Fruit fly (Drosophila melanogaster) whole organism, embryonic: Measurements from ENCODE around the gene CG15818.

Source experiments
- C15 ChIP-seq: fragments of 200-800 bp; sonication (Bioruptor generic); IDR thresholded peaks from 3 replicates; pipeline ENCODE4 v1.3.6; 2022; ENCODE audit warnings: missing biosample characterization, missing genetic modification characterization
- CG10431 ChIP-seq: fragments of 200-800 bp; sonication (Bioruptor generic); optimal IDR thresholded peaks from 3 replicates; lab custom pipeline; 2018; ENCODE audit warnings: missing biosample characterization, mild to moderate bottlenecking, missing genetic modification characterization
- CG12744 ChIP-seq: fragments of 200-800 bp; sonication (Bioruptor generic); optimal IDR thresholded peaks from 2 replicates; lab custom pipeline; 2016; ENCODE audit warnings: missing biosample characterization, missing genetic modification characterization
- CG1647 ChIP-seq: fragments of 200-800 bp; sonication (Bioruptor generic); optimal IDR thresholded peaks from 3 replicates; lab custom pipeline; 2016; ENCODE audit warnings: missing biosample characterization, missing genetic modification characterization
- CG16863 ChIP-seq: fragments of 200-800 bp; sonication (Bioruptor generic); optimal IDR thresholded peaks from 3 replicates; lab custom pipeline; 2016; ENCODE audit warnings: missing biosample characterization, missing genetic modification characterization
- CG17361 ChIP-seq: fragments of 200-800 bp; sonication (Bioruptor generic); IDR thresholded peaks from 3 replicates; pipeline ENCODE4 v1.3.6; 2022; ENCODE audit warnings: missing biosample characterization, missing genetic modification characterization
- CG18011 ChIP-seq: fragments of 200-800 bp; sonication (Bioruptor generic); optimal IDR thresholded peaks from 2 replicates; lab custom pipeline; 2017; ENCODE audit warnings: missing biosample characterization, missing genetic modification characterization, mild to moderate bottlenecking, moderate library complexity, missing genotype
- CG18599 ChIP-seq: fragments of 200-800 bp; sonication (Bioruptor generic); optimal IDR thresholded peaks from 3 replicates; lab custom pipeline; 2017; ENCODE audit warnings: missing biosample characterization, missing genetic modification characterization, mild to moderate bottlenecking, moderate library complexity, missing genetic modification reagents
- CG7556 ChIP-seq: fragments of 200-800 bp; sonication (Bioruptor generic); optimal IDR thresholded peaks from 2 replicates; lab custom pipeline; 2017; ENCODE audit warnings: missing biosample characterization, mild to moderate bottlenecking, missing genetic modification characterization
- CG7963 ChIP-seq: fragments of 200-800 bp; sonication (Bioruptor generic); IDR thresholded peaks from 3 replicates; pipeline ENCODE4 v1.3.6; 2022; ENCODE audit warnings: missing biosample characterization, missing genetic modification characterization; ENCODE audit not compliant: partially characterized antibody
- CG7987 ChIP-seq: fragments of 200-800 bp; sonication (Bioruptor generic); optimal IDR thresholded peaks from 2 replicates; lab custom pipeline; 2018; ENCODE audit warnings: missing biosample characterization, mild to moderate bottlenecking, missing genetic modification characterization, moderate library complexity
- CG8290 ChIP-seq, 3 experiments: fragments of 200-800 bp; sonication (Bioruptor generic); optimal IDR thresholded peaks; 2 replicates each; lab custom pipeline; 2016 to 2019; ENCODE audit warnings: missing biosample characterization in 3 of 3, missing genetic modification characterization in 3 of 3, mild to moderate bottlenecking in 2 of 3, moderate library complexity in 1 of 3
- CG8924 ChIP-seq: fragments of 200-800 bp; optimal IDR thresholded peaks from 3 replicates; lab custom pipeline; 2019; ENCODE audit warnings: missing biosample characterization, mild to moderate bottlenecking, missing genetic modification characterization, moderate library complexity
- CG9215 ChIP-seq: fragments of 200-800 bp; sonication (Bioruptor generic); IDR thresholded peaks from 2 replicates; pipeline ENCODE4 v1.3.6; 2022; ENCODE audit warnings: missing biosample characterization, missing genetic modification characterization
- CG9817 ChIP-seq: fragments of 200-800 bp; sonication (Bioruptor generic); optimal IDR thresholded peaks from 2 replicates; lab custom pipeline; 2018; ENCODE audit warnings: missing biosample characterization, mild to moderate bottlenecking, missing genetic modification characterization, moderate library complexity
- CTCF ChIP-seq: fragments of 200-800 bp; sonication (Bioruptor generic); optimal IDR thresholded peaks from 2 replicates; lab custom pipeline; 2017; ENCODE audit warnings: missing biosample characterization, mild to moderate bottlenecking, missing genetic modification characterization, moderate library complexity
- Chrac-16 ChIP-seq: fragments of 200-800 bp; sonication (Bioruptor generic); optimal IDR thresholded peaks from 3 replicates; lab custom pipeline; 2016; ENCODE audit warnings: missing biosample characterization, missing genetic modification characterization
- Dad ChIP-seq: fragments of 200-800 bp; sonication (Bioruptor generic); optimal IDR thresholded peaks from 3 replicates; lab custom pipeline; 2016; ENCODE audit warnings: missing biosample characterization, missing genetic modification characterization
- Dip3 ChIP-seq: fragments of 200-800 bp; sonication (Bioruptor generic); optimal IDR thresholded peaks from 3 replicates; lab custom pipeline; 2016; ENCODE audit warnings: missing biosample characterization, missing genetic modification characterization
- Drgx ChIP-seq: fragments of 200-800 bp; sonication (Bioruptor generic); IDR thresholded peaks from 2 replicates; pipeline ENCODE4 v1.3.6; 2022; ENCODE audit warnings: missing biosample characterization, missing genetic modification characterization
- E2f1 ChIP-seq: fragments of 200-800 bp; sonication (Bioruptor generic); IDR thresholded peaks from 2 replicates; pipeline ENCODE4 v1.3.6; 2022; ENCODE audit warnings: missing biosample characterization, missing genetic modification characterization
- ERR ChIP-seq: fragments of 200-800 bp; sonication (Bioruptor generic); optimal IDR thresholded peaks from 2 replicates; lab custom pipeline; 2016; ENCODE audit warnings: missing biosample characterization, missing genetic modification characterization
- HLH3B ChIP-seq: fragments of 200-800 bp; sonication (Bioruptor generic); IDR thresholded peaks from 2 replicates; pipeline ENCODE4 v1.3.6; 2022; ENCODE audit warnings: missing biosample characterization, missing genetic modification characterization
- Hand ChIP-seq: fragments of 200-800 bp; sonication (Bioruptor generic); optimal IDR thresholded peaks from 2 replicates; lab custom pipeline; 2017; ENCODE audit warnings: mild to moderate bottlenecking, missing biosample characterization, missing genetic modification reagents, missing genetic modification characterization
- HmgZ ChIP-seq: fragments of 200-800 bp; sonication (Bioruptor generic); optimal IDR thresholded peaks from 2 replicates; lab custom pipeline; 2018; ENCODE audit warnings: missing biosample characterization, mild to moderate bottlenecking, missing genetic modification characterization
- Hr39 ChIP-seq: fragments of >200 bp; optimal IDR thresholded peaks from 2 replicates; lab custom pipeline; 2017
- Neu2 ChIP-seq: fragments of 200-800 bp; sonication (Bioruptor generic); optimal IDR thresholded peaks from 3 replicates; lab custom pipeline; 2016; ENCODE audit warnings: missing biosample characterization, missing genetic modification characterization, borderline replicate concordance
- Oaz ChIP-seq: fragments of 200-800 bp; sonication (Bioruptor generic); IDR thresholded peaks from 2 replicates; pipeline ENCODE4 v1.3.6; 2022; ENCODE audit warnings: missing biosample characterization, missing genetic modification characterization
- Pdp1 ChIP-seq, 2 experiments: fragments of 200-800 bp; sonication (Bioruptor generic); optimal IDR thresholded peaks; 3 replicates each; lab custom pipeline; 2016; ENCODE audit warnings: missing biosample characterization in 2 of 2, missing genetic modification characterization in 2 of 2, mild to moderate bottlenecking in 1 of 2, moderate library complexity in 1 of 2
- Sry-δ ChIP-seq: fragments of 200-800 bp; sonication (Bioruptor generic); optimal IDR thresholded peaks from 2 replicates; lab custom pipeline; 2016; ENCODE audit warnings: missing biosample characterization, missing genetic modification characterization
- caup ChIP-seq: fragments of 200-800 bp; sonication (Bioruptor generic); optimal IDR thresholded peaks from 3 replicates; lab custom pipeline; 2017; ENCODE audit warnings: missing biosample characterization, mild to moderate bottlenecking, missing genetic modification characterization, moderate library complexity; ENCODE audit not compliant: severe bottlenecking
- cg ChIP-seq: fragments of 200-800 bp; sonication (Bioruptor generic); optimal IDR thresholded peaks from 3 replicates; lab custom pipeline; 2019; ENCODE audit warnings: missing biosample characterization, mild to moderate bottlenecking, missing genetic modification characterization, moderate library complexity
- exex ChIP-seq: fragments of 200-800 bp; sonication (Bioruptor generic); optimal IDR thresholded peaks from 4 replicates; lab custom pipeline; 2018; ENCODE audit warnings: missing biosample characterization, mild to moderate bottlenecking, missing genetic modification characterization, moderate library complexity
- grn ChIP-seq: fragments of 200-800 bp; sonication (Bioruptor generic); optimal IDR thresholded peaks from 3 replicates; lab custom pipeline; 2017; ENCODE audit warnings: missing biosample characterization, missing genetic modification characterization
- gro ChIP-seq: fragments of 200-800 bp; sonication (Bioruptor generic); optimal IDR thresholded peaks from 2 replicates; lab custom pipeline; 2016; ENCODE audit warnings: missing biosample characterization, missing genetic modification characterization
- gt ChIP-seq: fragments of 200-800 bp; sonication (Bioruptor generic); IDR thresholded peaks from 2 replicates; pipeline ENCODE4 v1.3.6; 2022; ENCODE audit warnings: missing biosample characterization, missing genetic modification characterization
- hbn ChIP-seq: fragments of 200-800 bp; sonication (Bioruptor generic); IDR thresholded peaks from 2 replicates; pipeline ENCODE4 v1.3.6; 2022; ENCODE audit warnings: missing biosample characterization, missing genetic modification characterization; ENCODE audit not compliant: partially characterized antibody
- jigr1 ChIP-seq: fragments of 200-800 bp; sonication (Bioruptor generic); IDR thresholded peaks from 3 replicates; pipeline ENCODE4 v1.3.6; 2022; ENCODE audit warnings: missing biosample characterization, missing genetic modification characterization
- knrl ChIP-seq: fragments of 200-800 bp; sonication (Bioruptor generic); IDR thresholded peaks from 3 replicates; pipeline ENCODE4 v1.3.6; 2022; ENCODE audit warnings: missing biosample characterization, missing genetic modification characterization; ENCODE audit not compliant: partially characterized antibody
- mirr ChIP-seq: fragments of 200-800 bp; sonication (Bioruptor generic); optimal IDR thresholded peaks from 3 replicates; lab custom pipeline; 2018; ENCODE audit warnings: missing biosample characterization, mild to moderate bottlenecking, missing genetic modification characterization
- mld ChIP-seq: fragments of 200-800 bp; sonication (Bioruptor generic); IDR thresholded peaks from 3 replicates; pipeline ENCODE4 v1.3.6; 2022; ENCODE audit warnings: missing biosample characterization, missing genetic modification characterization; ENCODE audit not compliant: partially characterized antibody
- nom ChIP-seq: fragments of 200-800 bp; sonication (Bioruptor generic); optimal IDR thresholded peaks from 2 replicates; lab custom pipeline; 2017; ENCODE audit warnings: missing biosample characterization, missing genetic modification characterization, mild to moderate bottlenecking, moderate library complexity, missing genetic modification reagents
- odd ChIP-seq: fragments of 200-800 bp; sonication (Bioruptor generic); optimal IDR thresholded peaks from 2 replicates; lab custom pipeline; 2017; ENCODE audit warnings: missing biosample characterization, mild to moderate bottlenecking, missing genetic modification characterization
- row ChIP-seq: fragments of 200-800 bp; sonication (Bioruptor generic); IDR thresholded peaks from 3 replicates; pipeline ENCODE4 v1.3.6; 2022; ENCODE audit warnings: missing biosample characterization, missing genetic modification characterization
- sqz ChIP-seq: fragments of 200-800 bp; sonication (Bioruptor generic); optimal IDR thresholded peaks from 3 replicates; lab custom pipeline; 2018; ENCODE audit warnings: missing biosample characterization, mild to moderate bottlenecking, missing genetic modification characterization
- tio ChIP-seq: fragments of 200-800 bp; sonication (Bioruptor generic); optimal IDR thresholded peaks from 2 replicates; lab custom pipeline; 2017; ENCODE audit warnings: missing biosample characterization, missing genetic modification characterization, inconsistent platforms
- wdn ChIP-seq: fragments of 200-800 bp; sonication (Bioruptor generic); IDR thresholded peaks from 2 replicates; pipeline ENCODE4 v1.3.6; 2022; ENCODE audit warnings: missing biosample characterization, missing genetic modification characterization
- zf30C ChIP-seq: fragments of 200-800 bp; sonication (Bioruptor generic); optimal IDR thresholded peaks from 3 replicates; lab custom pipeline; 2018; ENCODE audit warnings: missing biosample characterization, mild to moderate bottlenecking, missing genetic modification characterization

CG15818 gene

DNA sequence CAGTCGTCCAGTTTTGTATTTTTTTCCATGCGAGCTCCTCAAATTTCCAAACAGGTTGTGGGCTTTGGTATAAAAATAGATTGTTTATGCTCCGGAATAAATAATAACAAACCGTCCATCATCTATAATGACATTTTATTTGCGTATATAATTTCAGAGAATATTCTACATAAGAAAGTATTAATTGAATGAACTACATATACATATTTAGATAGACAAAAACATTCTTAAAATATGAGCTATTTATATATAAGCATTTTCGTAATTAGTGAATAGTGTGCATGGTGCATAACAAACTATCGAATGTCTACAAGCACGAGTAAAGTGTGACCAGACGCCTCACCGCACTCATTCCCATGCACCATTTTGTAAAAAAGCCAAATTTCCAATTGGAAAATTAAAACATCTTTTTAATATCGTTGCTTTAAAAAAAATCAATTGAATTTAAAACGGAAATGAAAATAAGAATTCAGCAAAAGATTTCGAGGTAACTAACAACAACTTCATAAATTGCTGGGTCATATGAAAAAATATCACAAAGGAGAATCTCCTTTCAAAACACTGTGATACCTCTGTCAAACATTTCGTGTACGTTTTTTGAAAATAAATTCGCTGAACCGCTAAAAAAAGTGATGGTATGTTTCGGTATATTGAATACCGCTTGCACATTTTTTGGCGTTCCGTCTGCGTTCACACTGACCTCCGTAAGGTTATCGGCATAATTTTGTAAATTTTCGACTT lies 15.8 kb downstream of the CG15818 start, which contains the start of gene muc (continued):
- TF ChIP-seq hbn (GFP tag; lab: Robert Waterston, UW) (peak; percentile 36; the same call in 1 of the 2 replicates), C15 (GFP tag; lab: Robert Waterston, UW) (no peak), gt (no peak), Chrac-16 (GFP tag; lab: Kevin White, UChicago) (peak; percentile 43), CG9215 (GFP tag; lab: Robert Waterston, UW) (0 out of 2 replicates have a peak, but pooled peaks have one; percentile 24), Hr39 (lab: Kevin White, UChicago) (no peak), jigr1 (GFP tag; lab: Robert Waterston, UW) (no peak), row (peak; percentile 90), Sry-δ (GFP tag; lab: Kevin White, UChicago) (peak; percentile 70), Neu2 (no peak), CG12744 (GFP tag; lab: Kevin White, UChicago) (no peak), Dad (no peak), HLH3B (GFP tag; lab: Robert Waterston, UW) (peak; percentile 45; the same call in 1 of the 2 replicates), E2f1 (GFP tag; lab: Robert Waterston, UW) (no peak), caup (GFP tag; lab: Kevin White, UChicago) (no peak), CG10431 (GFP tag; lab: Kevin White, UChicago) (no peak), Dip3 (GFP tag; lab: Kevin White, UChicago) (no peak), knrl (GFP tag; lab: Robert Waterston, UW) (peak; percentile 71), sqz (GFP tag; lab: Kevin White, UChicago) (no peak), nom (GFP tag; lab: Kevin White, UChicago) (no peak)

DNA sequence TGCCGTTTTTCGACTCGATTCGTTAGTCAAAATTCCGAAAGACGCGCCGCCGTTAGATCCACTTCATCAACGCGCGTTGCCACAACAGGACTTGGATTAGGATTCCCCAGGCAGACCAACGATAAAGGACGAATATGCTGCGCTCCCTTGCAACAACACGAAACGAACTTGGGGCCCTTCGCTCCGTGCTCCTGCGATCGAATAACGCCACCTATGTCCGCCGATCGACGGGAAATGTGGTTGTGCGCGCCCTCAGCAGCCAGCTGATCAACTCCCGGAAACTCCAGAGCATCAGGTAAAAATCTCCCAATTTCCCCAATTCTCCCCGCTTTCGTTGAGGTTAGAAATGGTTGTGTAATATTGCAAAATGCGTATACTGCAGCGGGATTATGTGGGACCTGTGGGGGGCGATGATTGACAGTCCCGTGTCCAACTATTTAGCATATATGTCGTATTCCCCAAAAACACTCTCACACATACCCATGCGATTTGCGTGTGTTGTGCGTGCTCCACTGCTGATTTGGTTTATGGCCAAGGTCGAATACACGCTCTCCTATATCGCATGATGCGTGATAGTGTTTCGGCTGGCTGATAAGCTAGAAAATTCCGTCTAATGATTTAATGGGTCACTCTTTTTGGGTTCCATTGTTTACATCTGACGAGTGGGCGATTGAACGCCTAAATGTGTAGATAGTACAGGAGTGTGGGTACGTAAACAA lies 16.5 kb downstream of the CG15818 start:
- no peak for TF ChIP-seq CG8924 (tag; lab: Kevin White, UChicago)
- TF ChIP-seq CG17361 (GFP tag; lab: Robert Waterston, UW), result no peak
- TF ChIP-seq CG18011 (GFP tag; lab: Kevin White, UChicago), result no peak
- peak; percentile 14 for TF ChIP-seq Hand (GFP tag; lab: Kevin White, UChicago)
- TF ChIP-seq Pdp1 (GFP tag; optimal IDR thresholded peaks at IDR 0.05; lab: Kevin White, UChicago), result peak in 1 of 2 experiments; percentile 99
- peak; percentile 63 for TF ChIP-seq ERR (GFP tag; lab: Kevin White, UChicago)
- peak; percentile 27 for TF ChIP-seq HmgZ (tag; lab: Kevin White, UChicago)
- no peak for TF ChIP-seq zf30C (GFP tag; lab: Kevin White, UChicago)
- TF ChIP-seq CG1647 (GFP tag; lab: Kevin White, UChicago), result no peak
- no peak for TF ChIP-seq Drgx (GFP tag; lab: Robert Waterston, UW)
- TF ChIP-seq CG18599 (GFP tag; lab: Kevin White, UChicago), result peak; percentile 26
- peak; percentile 57 for TF ChIP-seq cg
- TF ChIP-seq CG7963 (GFP tag; lab: Robert Waterston, UW), result no peak
- TF ChIP-seq CG7987 (GFP tag; lab: Kevin White, UChicago), result peak; percentile 99
- TF ChIP-seq CTCF (GFP tag; lab: Kevin White, UChicago), result peak; percentile 83
- no peak for TF ChIP-seq CG8290 (GFP tag; optimal IDR thresholded peaks at IDR 0.05; lab: Kevin White, UChicago)
- peak in 1 of 2 experiments; percentile 38 for TF ChIP-seq CG8290 (tag; optimal IDR thresholded peaks at IDR 0.05; lab: Kevin White, UChicago)
- TF ChIP-seq CG16863 (GFP tag; lab: Kevin White, UChicago), result no peak
- no peak for TF ChIP-seq tio
- TF ChIP-seq CG7556 (GFP tag; lab: Kevin White, UChicago), result no peak
- peak; percentile 45 for TF ChIP-seq grn (GFP tag; lab: Kevin White, UChicago)
- no peak for TF ChIP-seq odd (GFP tag; lab: Kevin White, UChicago)
- peak; percentile 90 for TF ChIP-seq exex (tag; lab: Kevin White, UChicago)
- peak; percentile 73 for TF ChIP-seq mirr (GFP tag; lab: Kevin White, UChicago)
- TF ChIP-seq CG9817 (tag; lab: Kevin White, UChicago), result no peak
- peak; percentile 8 for TF ChIP-seq gro
- TF ChIP-seq Oaz (GFP tag; lab: Robert Waterston, UW), result no peak
- TF ChIP-seq wdn, result no peak
- 0 out of 3 replicates have a peak, but pooled peaks have one; percentile 39 for TF ChIP-seq mld
